Worm (Caenorhabditis elegans): ENCODE measurements around the gene F14D7.9.

DNA sequence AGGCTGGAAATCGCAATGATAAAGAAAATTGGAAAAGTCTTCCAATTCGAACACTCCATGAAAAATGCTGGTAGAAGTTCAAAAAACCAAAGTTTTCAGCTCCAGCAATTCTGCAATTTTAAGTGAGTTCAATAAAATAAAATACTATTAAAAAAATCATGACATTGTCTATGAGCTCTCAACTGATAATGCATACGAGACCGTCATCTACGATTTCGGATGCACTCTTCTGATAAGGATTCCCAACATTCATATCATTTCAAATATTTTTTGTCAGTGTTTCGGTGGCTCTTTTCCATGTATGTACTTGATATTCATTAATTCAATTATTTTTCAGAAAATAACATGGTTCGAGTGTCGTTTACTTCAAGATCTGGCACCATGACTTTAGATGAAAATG, 6.6 kb downstream of the F14D7.9 start, which contains the start of gene F14D7.6:
- TF ChIP-seq pes-1 (GFP tag; IDR thresholded peaks at IDR 0.05) (no peak), ama-1 (optimal IDR thresholded peaks at IDR 0.05) (no peak), ceh-13 (GFP tag; optimal IDR thresholded peaks at IDR 0.05) (no peak), sea-1 (GFP tag; conservative IDR thresholded peaks at IDR 0.05) (no peak), hmg-4 (GFP tag; optimal IDR thresholded peaks at IDR 0.05) (no peak), flt-1 (GFP tag; IDR thresholded peaks at IDR 0.05) (no peak), tbx-37 (GFP tag; conservative IDR thresholded peaks at IDR 0.05) (no peak), hmbx-1 (tag; optimal IDR thresholded peaks at IDR 0.05) (no peak), scrt-1 (GFP tag; IDR thresholded peaks at IDR 0.05) (no peak), tra-4 (tag; optimal IDR thresholded peaks at IDR 0.05) (no peak), F13C5.2 (tag; optimal IDR thresholded peaks at IDR 0.05) (no peak), tbx-11 (GFP tag; IDR thresholded peaks at IDR 0.05) (no peak), hnd-1 (tag; optimal IDR thresholded peaks at IDR 0.05) (no peak)
